Worm (Caenorhabditis elegans) whole organism, L2 larva: Measurements from ENCODE around the gene let-711.

Source experiments
- R02D3.7 ChIP-seq: fragments of 150-350 bp; optimal IDR thresholded peaks from 2 replicates; lab custom pipeline; 2014; ENCODE audit warnings: missing biosample characterization, missing genetic modification characterization
- ZK546.5 ChIP-seq: sonication (generic microtip); optimal IDR thresholded peaks from 2 replicates; lab custom pipeline; 2017; ENCODE audit warnings: missing biosample characterization, missing genetic modification characterization
- aly-2 ChIP-seq: fragments of 150-350 bp; optimal IDR thresholded peaks from 2 replicates; lab custom pipeline; 2014; ENCODE audit warnings: missing biosample characterization, missing genetic modification characterization
- ama-1 ChIP-seq: fragments of 150-350 bp; optimal IDR thresholded peaks from 2 replicates; lab custom pipeline; 2018; ENCODE audit warnings: inconsistent platforms
- blmp-1 ChIP-seq: sonication (generic microtip); optimal IDR thresholded peaks from 2 replicates; lab custom pipeline; 2017; ENCODE audit warnings: missing genetic modification characterization, mild to moderate bottlenecking, missing compliant biosample characterization, antibody characterized with exemption, moderate library complexity; ENCODE audit not compliant: insufficient read depth
- elt-3 ChIP-seq: sonication (generic microtip); optimal IDR thresholded peaks from 2 replicates; lab custom pipeline; 2017; ENCODE audit warnings: missing biosample characterization, missing genetic modification characterization
- fos-1 ChIP-seq: fragments of 150-350 bp; optimal IDR thresholded peaks from 2 replicates; lab custom pipeline; 2014; ENCODE audit warnings: missing biosample characterization, missing genetic modification characterization
- lin-39 ChIP-seq: fragments of 150-350 bp; optimal IDR thresholded peaks from 2 replicates; lab custom pipeline; 2014; ENCODE audit warnings: missing biosample characterization, missing genetic modification reagents, missing genetic modification characterization
- nhr-237 ChIP-seq: fragments of 150-350 bp; optimal IDR thresholded peaks from 2 replicates; lab custom pipeline; 2014; ENCODE audit warnings: missing biosample characterization, missing genetic modification characterization
- unc-39 ChIP-seq: fragments of 150-350 bp; optimal IDR thresholded peaks from 2 replicates; lab custom pipeline; 2014; ENCODE audit warnings: missing biosample characterization, missing genetic modification characterization
- unc-62 ChIP-seq: fragments of 150-350 bp; optimal IDR thresholded peaks from 2 replicates; lab custom pipeline; 2014; ENCODE audit warnings: missing biosample characterization, missing genetic modification reagents, missing genetic modification characterization
- zag-1 ChIP-seq: fragments of 150-350 bp; optimal IDR thresholded peaks from 2 replicates; lab custom pipeline; 2014; ENCODE audit warnings: missing biosample characterization, missing genetic modification characterization

DNA sequence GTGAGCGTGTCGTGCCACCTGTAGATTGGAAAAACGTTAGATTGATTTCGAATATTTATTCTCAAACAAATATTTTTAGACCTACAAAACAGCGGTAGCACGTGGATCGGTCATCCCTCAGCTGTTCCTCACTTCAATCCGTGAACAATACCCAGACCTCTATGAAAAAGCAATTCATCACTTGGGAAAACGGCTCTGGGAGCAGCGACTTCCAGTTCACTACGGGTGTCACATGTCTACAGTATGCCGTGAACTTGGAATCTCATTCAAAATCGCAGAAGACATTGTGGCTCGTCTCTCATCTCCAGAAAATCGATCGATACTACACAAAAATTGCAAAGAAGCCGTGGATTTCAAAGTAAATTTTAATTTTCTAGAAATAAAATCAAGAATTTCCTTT is 42.0 kb upstream of the let-711 start:
- TF ChIP-seq fos-1 (tag; lab: Kevin White, UChicago) = no peak
- TF ChIP-seq elt-3 (tag; lab: Kevin White, UChicago) = no peak
- TF ChIP-seq ama-1 (lab: Kevin White, UChicago) = no peak
- TF ChIP-seq blmp-1 (tag; lab: Kevin White, UChicago) = no peak
- TF ChIP-seq unc-62 (GFP tag; lab: Kevin White, UChicago) = no peak
- no peak for TF ChIP-seq zag-1
- no peak for TF ChIP-seq R02D3.7 (tag; lab: Kevin White, UChicago)
- TF ChIP-seq aly-2 (tag; lab: Kevin White, UChicago) = no peak
- TF ChIP-seq lin-39 (tag; lab: Kevin White, UChicago) = no peak
- no peak for TF ChIP-seq unc-39 (tag; lab: Kevin White, UChicago)
- TF ChIP-seq ZK546.5 (tag; lab: Kevin White, UChicago) = no peak
- no peak for TF ChIP-seq nhr-237 (tag; lab: Kevin White, UChicago)
